Worm (Caenorhabditis elegans) whole organism, early embryonic: ENCODE data around the gene slcf-2.

Source experiments
- B0310.2 ChIP-seq: sonication (generic microtip); optimal IDR thresholded peaks from 2 replicates; lab custom pipeline; 2016; ENCODE audit warnings: mild to moderate bottlenecking, missing genetic modification characterization, missing compliant biosample characterization
- F13C5.2 ChIP-seq: sonication (generic microtip); optimal IDR thresholded peaks from 2 replicates; lab custom pipeline; 2017; ENCODE audit warnings: mild to moderate bottlenecking, missing genetic modification characterization, inconsistent platforms, missing compliant biosample characterization
- aly-1 ChIP-seq: sonication (generic microtip); optimal IDR thresholded peaks from 2 replicates; lab custom pipeline; 2016; ENCODE audit warnings: missing genetic modification characterization, missing compliant biosample characterization
- ama-1 ChIP-seq: fragments of 150-350 bp; optimal IDR thresholded peaks from 2 replicates; lab custom pipeline; 2014
- ets-7 ChIP-seq: sonication (generic microtip); optimal IDR thresholded peaks from 2 replicates; lab custom pipeline; 2016; ENCODE audit warnings: missing genotype, missing genetic modification characterization, missing compliant biosample characterization
- flt-1 ChIP-seq: fragments of 200-800 bp; sonication (Bioruptor generic); IDR thresholded peaks from 2 replicates; pipeline ENCODE4 v1.3.6; 2022; ENCODE audit warnings: missing genetic modification characterization, missing compliant biosample characterization
- hmbx-1 ChIP-seq: sonication (generic microtip); optimal IDR thresholded peaks from 2 replicates; lab custom pipeline; 2016; ENCODE audit warnings: mild to moderate bottlenecking, missing genetic modification characterization, missing compliant biosample characterization
- hmg-4 ChIP-seq: fragments of 200-800 bp; sonication (Bioruptor generic); optimal IDR thresholded peaks from 2 replicates; lab custom pipeline; 2018; ENCODE audit warnings: mild to moderate bottlenecking, missing genetic modification characterization, missing compliant biosample characterization
- scrt-1 ChIP-seq: fragments of 200-800 bp; sonication (Bioruptor generic); IDR thresholded peaks from 2 replicates; pipeline ENCODE4 v1.3.6; 2022; ENCODE audit warnings: missing genetic modification characterization, missing compliant biosample characterization
- sea-1 ChIP-seq: fragments of 200-800 bp; sonication (Bioruptor generic); conservative IDR thresholded peaks from 2 replicates; pipeline ENCODE4 v1.3.6; 2022; ENCODE audit warnings: missing genetic modification characterization, missing compliant biosample characterization
- tbx-11 ChIP-seq: fragments of 200-800 bp; sonication (Bioruptor generic); IDR thresholded peaks from 2 replicates; pipeline ENCODE4 v1.3.6; 2022; ENCODE audit warnings: missing genetic modification characterization, missing compliant biosample characterization
- tra-4 ChIP-seq: sonication (generic microtip); optimal IDR thresholded peaks from 2 replicates; lab custom pipeline; 2017; ENCODE audit warnings: missing genetic modification characterization, missing compliant biosample characterization

ce11 chrX:3411565-3412022 lies 17.9 kb downstream of the slcf-2 start, which contains the start of gene unc-78:
- no peak for TF ChIP-seq sea-1 (GFP tag; lab: Robert Waterston, UW)
- no peak for TF ChIP-seq hmg-4 (GFP tag; lab: Kevin White, UChicago)
- no peak for TF ChIP-seq scrt-1 (GFP tag; lab: Robert Waterston, UW)
- TF ChIP-seq F13C5.2 = no peak
- no peak for TF ChIP-seq ama-1 (lab: Kevin White, UChicago)
- no peak for TF ChIP-seq ets-7 (tag; lab: Kevin White, UChicago)
- no peak for TF ChIP-seq tra-4 (tag; lab: Kevin White, UChicago)
- TF ChIP-seq tbx-11 (GFP tag; lab: Robert Waterston, UW) = no peak
- no peak for TF ChIP-seq flt-1 (GFP tag; lab: Robert Waterston, UW)
- no peak for TF ChIP-seq B0310.2 (tag; lab: Kevin White, UChicago)
- peak; percentile 3 for TF ChIP-seq aly-1 (tag; lab: Kevin White, UChicago)
- TF ChIP-seq hmbx-1 = no peak
